Worm (Caenorhabditis elegans) whole organism, midembryonic: Measurements from ENCODE around the gene apl-1.

Experiments
- flt-1 ChIP-seq: fragments of 200-800 bp; sonication (Bioruptor generic); IDR thresholded peaks from 2 replicates; pipeline ENCODE4 v1.3.6; 2022; ENCODE audit warnings: missing genetic modification characterization, missing compliant biosample characterization
- tab-1 ChIP-seq: fragments of 200-800 bp; sonication (Bioruptor generic); IDR thresholded peaks from 2 replicates; pipeline ENCODE4 v1.3.6; 2022; ENCODE audit warnings: missing genetic modification characterization, missing compliant biosample characterization
- ztf-29 ChIP-seq: fragments of 200-800 bp; sonication (Bioruptor generic); IDR thresholded peaks from 2 replicates; pipeline ENCODE4 v1.3.6; 2022; ENCODE audit warnings: missing genetic modification reagents, missing genetic modification characterization, missing compliant biosample characterization

ce11 chrX:5164054-5164453, 47.4 kb upstream of the apl-1 start:
- TF ChIP-seq flt-1 (GFP tag; lab: Robert Waterston, UW) (no peak), tab-1 (GFP tag; lab: Robert Waterston, UW) (no peak), ztf-29 (GFP tag; lab: Robert Waterston, UW) (no peak)
